Fruit fly (Drosophila melanogaster) Kc167 (cell line): ENCODE data around the gene mei-41.

Experiments used
- Myc ChIP-seq: fragments of >200 bp; optimal IDR thresholded peaks from 2 replicates; lab custom pipeline; 2017; ENCODE audit warnings: missing external identifiers
- Sin3A ChIP-seq: fragments of >200 bp; optimal IDR thresholded peaks from 2 replicates; lab custom pipeline; 2018; ENCODE audit warnings: missing external identifiers
- h ChIP-seq: fragments of >200 bp; optimal IDR thresholded peaks from 3 replicates; lab custom pipeline; 2018; ENCODE audit warnings: missing external identifiers
- insv ChIP-seq: fragments of >200 bp; optimal IDR thresholded peaks from 3 replicates; lab custom pipeline; 2018; ENCODE audit warnings: missing external identifiers
- psq ChIP-seq: fragments of >200 bp; optimal IDR thresholded peaks from 2 replicates; lab custom pipeline; 2017; ENCODE audit warnings: missing external identifiers
- ttk ChIP-seq: sonication (Bioruptor generic); optimal IDR thresholded peaks from 2 replicates; lab custom pipeline; 2017; ENCODE audit warnings: missing external identifiers

Gene mei-41

dm6 chrX:16422466-16423124 is 31.1 kb downstream of the mei-41 start, which contains the start of gene hang:
hang (plus strand) TSS chrX:16422831.
- TF ChIP-seq Myc (lab: Kevin White, UChicago) (no peak), insv (no peak)

- TF ChIP-seq insv, result no peak
- TF ChIP-seq psq (lab: Kevin White, UChicago), result no peak
- TF ChIP-seq Myc (lab: Kevin White, UChicago), result no peak
- no peak for TF ChIP-seq Sin3A (lab: Kevin White, UChicago)
- no peak for TF ChIP-seq ttk (lab: Kevin White, UChicago)
- no peak for TF ChIP-seq h
Measured at dm6 chrX:16423125-16423509, 31.6 kb downstream of the mei-41 start.

- TF ChIP-seq h (no peak), insv (no peak)
Measured at dm6 chrX:16424296-16424695, 32.8 kb downstream of the mei-41 start.

dm6 chrX:16425145-16425544 is 33.6 kb downstream of the mei-41 start:
- TF ChIP-seq psq (lab: Kevin White, UChicago) (no peak), ttk (lab: Kevin White, UChicago) (peak; percentile 52)

dm6 chrX:16426478-16427052 is 35.1 kb downstream of the mei-41 start:
- TF ChIP-seq h, result no peak
- no peak for TF ChIP-seq ttk (lab: Kevin White, UChicago)
- TF ChIP-seq insv, result no peak
- TF ChIP-seq psq (lab: Kevin White, UChicago), result no peak
- TF ChIP-seq Myc (lab: Kevin White, UChicago), result no peak
- TF ChIP-seq Sin3A (lab: Kevin White, UChicago), result no peak

- no peak for TF ChIP-seq ttk (lab: Kevin White, UChicago)
- TF ChIP-seq insv, result no peak
- no peak for TF ChIP-seq Sin3A (lab: Kevin White, UChicago)
- no peak for TF ChIP-seq Myc (lab: Kevin White, UChicago)
- TF ChIP-seq psq (lab: Kevin White, UChicago), result no peak
- TF ChIP-seq h, result no peak
Measured at dm6 chrX:16427786-16428400, 36.4 kb downstream of the mei-41 start.

dm6 chrX:16428476-16428875 is 37.0 kb downstream of the mei-41 start:
- no peak for TF ChIP-seq Sin3A (lab: Kevin White, UChicago)
- TF ChIP-seq ttk (lab: Kevin White, UChicago), result no peak
- no peak for TF ChIP-seq h
- no peak for TF ChIP-seq Myc (lab: Kevin White, UChicago)
- TF ChIP-seq insv, result no peak
- no peak for TF ChIP-seq psq (lab: Kevin White, UChicago)

- TF ChIP-seq ttk (lab: Kevin White, UChicago) (no peak), h (no peak), psq (lab: Kevin White, UChicago) (no peak)
Measured at dm6 chrX:16441245-16441644, 49.7 kb downstream of the mei-41 start, which contains the start of the genes Cdc50 and rngo. Cdc50 (minus strand) TSS chrX:16441296. rngo (plus strand) TSS chrX:16441433.

- TF ChIP-seq Sin3A (lab: Kevin White, UChicago), result no peak
Measured at dm6 chrX:16442361-16442760, 50.9 kb downstream of the mei-41 start.

- TF ChIP-seq Myc (lab: Kevin White, UChicago) (no peak), Sin3A (lab: Kevin White, UChicago) (no peak), insv (no peak), psq (lab: Kevin White, UChicago) (no peak)
Measured at dm6 chrX:16446769-16447168, 55.3 kb downstream of the mei-41 start, which contains the start of gene eIF2alpha. eIF2alpha (minus strand) TSS chrX:16446993.

- TF ChIP-seq Myc (lab: Kevin White, UChicago) (no peak), h (no peak), psq (lab: Kevin White, UChicago) (no peak), ttk (lab: Kevin White, UChicago) (no peak), Sin3A (lab: Kevin White, UChicago) (no peak), insv (no peak)
Measured at dm6 chrX:16448252-16449191, 57.0 kb downstream of the mei-41 start, which contains the start of the genes CG34015 and eIF4H1. CG34015 (minus strand) TSS chrX:16448302. eIF4H1 (plus strand) TSS chrX:16448665.

dm6 chrX:16449316-16449715 is 57.8 kb downstream of the mei-41 start:
- no peak for TF ChIP-seq Sin3A (lab: Kevin White, UChicago)
- no peak for TF ChIP-seq h
- no peak for TF ChIP-seq insv
- no peak for TF ChIP-seq psq (lab: Kevin White, UChicago)
- TF ChIP-seq Myc (lab: Kevin White, UChicago), result no peak
- TF ChIP-seq ttk (lab: Kevin White, UChicago), result no peak
